Fruit fly (Drosophila melanogaster) whole organism, prepupa: ENCODE measurements around the gene Srp9.

Experiments
- Blimp-1 ChIP-seq: fragments of 200-800 bp; sonication (Bioruptor generic); optimal IDR thresholded peaks from 3 replicates; lab custom pipeline; 2017; ENCODE audit warnings: missing biosample characterization, missing genetic modification characterization, mild to moderate bottlenecking, moderate library complexity, missing genetic modification reagents
- CG10631 ChIP-seq: fragments of 200-800 bp; sonication (Bioruptor generic); optimal IDR thresholded peaks from 2 replicates; lab custom pipeline; 2016; ENCODE audit warnings: missing biosample characterization, missing genetic modification characterization
- CG11762 ChIP-seq: fragments of 200-800 bp; sonication (Bioruptor generic); optimal IDR thresholded peaks from 3 replicates; lab custom pipeline; 2016; ENCODE audit warnings: missing biosample characterization, missing genetic modification characterization; ENCODE audit not compliant: insufficient read depth
- CG11902 ChIP-seq: fragments of 200-800 bp; sonication (Bioruptor generic); optimal IDR thresholded peaks from 3 replicates; lab custom pipeline; 2016; ENCODE audit warnings: missing biosample characterization, missing genetic modification characterization
- CG15336 ChIP-seq: fragments of 200-800 bp; sonication (Bioruptor generic); IDR thresholded peaks from 2 replicates; pipeline ENCODE4 v1.3.6; 2022; ENCODE audit warnings: missing biosample characterization, missing genetic modification characterization
- CG16779 ChIP-seq: fragments of 200-800 bp; sonication (Bioruptor generic); optimal IDR thresholded peaks from 3 replicates; lab custom pipeline; 2017; ENCODE audit warnings: missing biosample characterization, mild to moderate bottlenecking, missing genetic modification characterization
- CG31627 ChIP-seq: fragments of 200-800 bp; sonication (Bioruptor generic); optimal IDR thresholded peaks from 3 replicates; lab custom pipeline; 2016; ENCODE audit warnings: missing biosample characterization, missing genetic modification characterization
- CG4318 ChIP-seq: fragments of 200-800 bp; sonication (Bioruptor generic); optimal IDR thresholded peaks from 3 replicates; lab custom pipeline; 2017; ENCODE audit warnings: missing biosample characterization, mild to moderate bottlenecking, missing genetic modification characterization
- CG6792 ChIP-seq: fragments of 200-800 bp; sonication (Bioruptor generic); optimal IDR thresholded peaks from 3 replicates; lab custom pipeline; 2016; ENCODE audit warnings: missing biosample characterization, missing genetic modification characterization
- CG6854 ChIP-seq: fragments of 200-800 bp; sonication (Bioruptor generic); optimal IDR thresholded peaks from 2 replicates; lab custom pipeline; 2017; ENCODE audit warnings: missing biosample characterization, mild to moderate bottlenecking, missing genetic modification characterization
- CG8319 ChIP-seq: fragments of 200-800 bp; sonication (Bioruptor generic); optimal IDR thresholded peaks from 3 replicates; lab custom pipeline; 2016; ENCODE audit warnings: missing biosample characterization, missing genetic modification characterization
- Eip78C ChIP-seq: fragments of 200-800 bp; sonication (Bioruptor generic); peaks from one replicate; lab custom pipeline; 2016; ENCODE audit warnings: missing biosample characterization, missing genetic modification characterization
- Eip93F ChIP-seq: fragments of 200-800 bp; sonication (Bioruptor generic); optimal IDR thresholded peaks from 2 replicates; lab custom pipeline; 2016; ENCODE audit warnings: missing biosample characterization, mild to moderate bottlenecking, missing genetic modification characterization
- Ets21C ChIP-seq: fragments of 200-800 bp; sonication (Bioruptor generic); optimal IDR thresholded peaks from 3 replicates; lab custom pipeline; 2016; ENCODE audit warnings: missing biosample characterization, missing genetic modification characterization
- Ets96B ChIP-seq: fragments of 200-800 bp; optimal IDR thresholded peaks from 2 replicates; lab custom pipeline; 2019; ENCODE audit warnings: missing biosample characterization, mild to moderate bottlenecking, missing genetic modification characterization, moderate library complexity
- Gug ChIP-seq: fragments of 200-800 bp; sonication (Bioruptor generic); IDR thresholded peaks from 2 replicates; pipeline ENCODE4 v1.3.6; 2022; ENCODE audit warnings: missing biosample characterization, missing genetic modification characterization
- Hr38 ChIP-seq: sonication (Bioruptor generic); optimal IDR thresholded peaks from 2 replicates; lab custom pipeline; 2016; ENCODE audit warnings: missing biosample characterization, missing genetic modification characterization
- Hr39 ChIP-seq: fragments of 200-800 bp; sonication (Bioruptor generic); optimal IDR thresholded peaks from 2 replicates; lab custom pipeline; 2016; ENCODE audit warnings: missing biosample characterization, missing genetic modification characterization
- Hr4 ChIP-seq: fragments of 200-800 bp; sonication (Bioruptor generic); optimal IDR thresholded peaks from 3 replicates; lab custom pipeline; 2016; ENCODE audit warnings: missing biosample characterization, missing genetic modification characterization
- Lpt ChIP-seq: fragments of 200-800 bp; sonication (Bioruptor generic); optimal IDR thresholded peaks from 3 replicates; lab custom pipeline; 2016; ENCODE audit warnings: missing biosample characterization, missing genetic modification characterization
- OdsH ChIP-seq: fragments of 200-800 bp; sonication (Bioruptor generic); optimal IDR thresholded peaks from 3 replicates; lab custom pipeline; 2016; ENCODE audit warnings: missing biosample characterization, missing genetic modification characterization
- Sox102F ChIP-seq: fragments of 200-800 bp; sonication (Bioruptor generic); optimal IDR thresholded peaks from 2 replicates; lab custom pipeline; 2016; ENCODE audit warnings: missing biosample characterization, mild to moderate bottlenecking, missing genetic modification characterization
- achi ChIP-seq: fragments of 200-800 bp; sonication (Bioruptor generic); optimal IDR thresholded peaks from 3 replicates; lab custom pipeline; 2016; ENCODE audit warnings: missing biosample characterization, missing genetic modification characterization
- acj6 ChIP-seq: fragments of 200-800 bp; sonication (Bioruptor generic); optimal IDR thresholded peaks from 3 replicates; lab custom pipeline; 2016; ENCODE audit warnings: missing biosample characterization, missing genetic modification characterization
- cyc ChIP-seq: fragments of 200-800 bp; sonication (Bioruptor generic); optimal IDR thresholded peaks from 3 replicates; lab custom pipeline; 2016; ENCODE audit warnings: missing biosample characterization, missing genetic modification characterization
- dsx ChIP-seq: fragments of 200-800 bp; optimal IDR thresholded peaks from 3 replicates; lab custom pipeline; 2019; ENCODE audit warnings: missing biosample characterization, mild to moderate bottlenecking, missing genetic modification characterization, moderate library complexity; ENCODE audit not compliant: poor library complexity, severe bottlenecking
- esn ChIP-seq: fragments of 200-800 bp; sonication (Bioruptor generic); optimal IDR thresholded peaks from 2 replicates; lab custom pipeline; 2016; ENCODE audit warnings: missing biosample characterization, mild to moderate bottlenecking, missing genetic modification characterization, moderate library complexity
- fd85E ChIP-seq: fragments of 200-800 bp; sonication (Bioruptor generic); optimal IDR thresholded peaks from 3 replicates; lab custom pipeline; 2016; ENCODE audit warnings: missing biosample characterization, missing genetic modification characterization
- fkh ChIP-seq: fragments of 200-800 bp; sonication (Bioruptor generic); optimal IDR thresholded peaks from 3 replicates; lab custom pipeline; 2017; ENCODE audit warnings: missing biosample characterization, mild to moderate bottlenecking, missing genetic modification characterization, moderate library complexity
- pdm3 ChIP-seq: fragments of 200-800 bp; sonication (Bioruptor generic); optimal IDR thresholded peaks from 3 replicates; lab custom pipeline; 2016; ENCODE audit warnings: missing biosample characterization, missing genetic modification characterization
- spab ChIP-seq: fragments of 200-800 bp; sonication (Bioruptor generic); optimal IDR thresholded peaks from 2 replicates; lab custom pipeline; 2017; ENCODE audit warnings: missing biosample characterization, mild to moderate bottlenecking, missing genetic modification characterization, missing genetic modification reagents
- ss ChIP-seq, 2 experiments: fragments of 200-800 bp; sonication (Bioruptor generic); optimal IDR thresholded peaks; 2 replicates in 1 of 2; 3 replicates in 1 of 2; lab custom pipeline; 2017 to 2018; ENCODE audit warnings: mild to moderate bottlenecking in 2 of 2, missing biosample characterization in 2 of 2, missing genetic modification characterization in 2 of 2, moderate library complexity in 1 of 2
- vri ChIP-seq: fragments of 200-800 bp; sonication (Bioruptor generic); optimal IDR thresholded peaks from 3 replicates; lab custom pipeline; 2016; ENCODE audit warnings: missing biosample characterization, mild to moderate bottlenecking, missing genetic modification characterization

Gene Srp9

dm6 chr3L:7960707-7961695, 24.8 kb downstream of the Srp9 start:
- TF ChIP-seq vri (GFP tag; lab: Kevin White, UChicago) (peak; percentile 74), fkh (GFP tag; lab: Kevin White, UChicago) (peak; percentile 80), Sox102F (GFP tag; lab: Kevin White, UChicago) (peak; percentile 21), Lpt (GFP tag; lab: Kevin White, UChicago) (no peak), Blimp-1 (GFP tag; lab: Kevin White, UChicago) (peak; percentile 13), Eip93F (GFP tag; lab: Kevin White, UChicago) (peak; percentile 19), CG6854 (no peak), Eip78C (GFP tag; lab: Kevin White, UChicago) (peak; percentile 54)

DNA sequence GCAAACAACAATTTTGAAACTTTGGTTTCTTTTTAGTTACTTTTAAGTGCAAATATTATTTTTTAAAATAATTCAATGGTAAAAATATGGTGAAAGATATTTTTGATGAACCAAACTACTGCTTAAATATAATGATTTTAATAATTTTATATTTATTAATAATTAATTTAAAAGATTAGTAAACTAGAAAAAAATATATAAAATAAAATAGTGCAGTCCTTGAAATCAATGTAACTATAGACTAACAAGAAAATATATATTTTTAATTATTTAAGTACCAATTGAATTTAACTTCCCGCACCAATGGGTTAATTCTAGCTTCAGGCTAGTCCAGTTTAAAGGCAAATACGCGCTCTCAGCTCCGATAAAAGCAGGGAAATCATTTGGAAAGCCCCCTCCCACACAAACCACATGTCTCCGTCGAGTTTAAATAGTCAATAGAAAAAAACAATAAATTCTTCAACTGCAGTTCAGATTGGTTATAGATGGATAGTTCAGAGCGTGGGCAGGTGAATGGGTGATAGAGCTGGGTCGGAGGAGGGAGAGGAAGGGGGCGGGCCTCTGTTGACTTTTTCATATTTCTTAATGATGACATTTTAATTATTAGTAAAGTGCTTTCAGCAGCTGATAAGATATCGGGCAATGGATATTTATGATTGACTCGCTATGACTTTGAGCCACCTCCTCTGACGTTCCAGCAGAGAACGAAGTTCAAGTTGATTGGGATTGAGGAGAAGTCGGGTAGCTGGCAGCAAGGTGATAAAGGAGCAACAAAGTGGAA, 26.0 kb downstream of the Srp9 start:
- TF ChIP-seq cyc (GFP tag; lab: Kevin White, UChicago) (no peak), fkh (GFP tag; lab: Kevin White, UChicago) (peak; percentile 85), pdm3 (GFP tag; lab: Kevin White, UChicago) (no peak), Ets21C (GFP tag; lab: Kevin White, UChicago) (no peak), CG16779 (tag; lab: Kevin White, UChicago) (no peak), Ets96B (tag; lab: Kevin White, UChicago) (no peak), Eip78C (GFP tag; lab: Kevin White, UChicago) (peak; percentile 32), Hr39 (GFP tag; lab: Kevin White, UChicago) (no peak), CG6792 (GFP tag; lab: Kevin White, UChicago) (no peak)

dm6 chr3L:7963022-7963421, 26.8 kb downstream of the Srp9 start:
- TF ChIP-seq CG16779 (tag; lab: Kevin White, UChicago) (no peak), Lpt (GFP tag; lab: Kevin White, UChicago) (no peak), Hr38 (GFP tag; lab: Kevin White, UChicago) (no peak), spab (GFP tag; lab: Kevin White, UChicago) (no peak), fkh (GFP tag; lab: Kevin White, UChicago) (no peak), CG10631 (GFP tag; lab: Kevin White, UChicago) (no peak), vri (GFP tag; lab: Kevin White, UChicago) (no peak), CG11902 (no peak), CG8319 (GFP tag; lab: Kevin White, UChicago) (no peak), acj6 (GFP tag; lab: Kevin White, UChicago) (no peak), CG11762 (GFP tag; lab: Kevin White, UChicago) (no peak), achi (GFP tag; lab: Kevin White, UChicago) (no peak), Blimp-1 (GFP tag; lab: Kevin White, UChicago) (no peak), pdm3 (GFP tag; lab: Kevin White, UChicago) (no peak), Sox102F (GFP tag; lab: Kevin White, UChicago) (no peak)

- TF ChIP-seq esn (GFP tag; lab: Kevin White, UChicago): peak; percentile 23
- TF ChIP-seq acj6 (GFP tag; lab: Kevin White, UChicago): no peak
- peak; percentile 17 for TF ChIP-seq CG31627 (GFP tag; lab: Kevin White, UChicago)
- peak; percentile 51 for TF ChIP-seq Eip78C (GFP tag; lab: Kevin White, UChicago)
Measured at dm6 chr3L:7963549-7963948, 27.4 kb downstream of the Srp9 start.

DNA sequence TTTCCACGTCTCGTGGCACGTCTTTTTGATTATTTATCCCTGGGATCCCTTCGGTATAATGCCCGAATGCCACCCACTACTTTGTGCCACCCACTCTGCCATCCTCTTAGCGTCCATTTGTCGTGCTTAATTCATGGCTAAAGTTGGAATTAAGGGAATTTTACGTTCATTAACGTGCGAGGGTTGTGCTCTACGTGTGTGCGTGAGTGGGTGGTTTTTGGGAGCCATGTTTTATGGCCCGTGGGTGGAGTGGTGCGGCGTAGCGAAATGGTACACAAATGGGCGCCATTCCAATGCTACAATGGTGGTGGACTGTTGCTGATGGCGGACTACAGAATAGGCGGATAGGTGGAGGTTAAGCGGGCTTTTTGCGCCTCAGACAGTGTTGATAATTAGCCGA, 31.0 kb downstream of the Srp9 start:
- TF ChIP-seq Hr39 (GFP tag; lab: Kevin White, UChicago) (no peak), ss (GFP tag; optimal IDR thresholded peaks at IDR 0.05; lab: Kevin White, UChicago) (no peak), dsx (GFP tag; lab: Kevin White, UChicago) (no peak), Gug (GFP tag; lab: Robert Waterston, UW) (no peak), fkh (GFP tag; lab: Kevin White, UChicago) (no peak), OdsH (GFP tag; lab: Kevin White, UChicago) (no peak), fd85E (GFP tag; lab: Kevin White, UChicago) (no peak), acj6 (GFP tag; lab: Kevin White, UChicago) (no peak), spab (GFP tag; lab: Kevin White, UChicago) (no peak), Hr4 (GFP tag; lab: Kevin White, UChicago) (no peak), CG15336 (GFP tag; lab: Robert Waterston, UW) (no peak), CG4318 (GFP tag; lab: Kevin White, UChicago) (no peak)
